Fruit fly (Drosophila melanogaster): ENCODE measurements around the gene Gba1a.
A peak's percentile ranks its signal among the peaks of the same experiment; 100 is the strongest.

Gba1a gene

DNA sequence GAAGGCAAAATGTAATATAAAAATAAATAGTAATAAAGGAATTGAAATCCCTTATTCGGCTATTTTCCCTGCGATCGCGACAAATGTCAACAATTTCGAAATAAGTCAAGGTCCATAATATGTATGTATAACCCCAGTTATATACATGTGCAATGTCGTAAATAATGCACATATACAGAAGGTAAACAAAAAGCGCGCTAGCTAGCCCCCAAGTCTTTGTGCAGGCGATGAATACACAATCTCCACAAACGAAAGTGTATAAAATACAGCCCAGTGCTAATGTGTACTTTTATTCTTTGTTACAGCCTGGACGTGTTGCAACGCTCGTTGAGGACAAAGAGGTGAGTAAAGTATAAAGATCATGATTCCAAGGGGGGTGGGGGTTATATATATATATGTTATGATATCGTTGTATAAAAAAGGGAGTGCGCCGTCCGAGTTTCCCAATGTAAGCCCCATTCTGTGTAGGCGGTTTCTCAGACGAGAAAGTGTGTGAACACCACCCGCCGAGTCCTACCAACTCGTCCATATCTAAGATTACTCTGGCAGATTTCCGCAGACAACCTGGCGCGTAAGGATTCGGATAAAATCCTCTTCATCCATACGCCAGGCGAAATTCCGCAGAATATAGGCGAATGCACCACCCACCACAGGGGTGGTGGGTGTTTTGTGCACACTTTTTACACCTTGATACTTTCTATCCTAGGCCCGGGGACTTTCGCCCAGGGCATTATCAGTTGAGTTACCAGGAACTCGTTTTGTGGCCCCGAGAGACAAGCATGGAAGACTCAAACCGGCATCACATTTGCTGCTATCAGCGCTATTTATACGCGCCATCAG is 29.4 kb downstream of the Gba1a start (continued):
- TF ChIP-seq Ets21C (GFP tag; optimal IDR thresholded peaks at IDR 0.05), result no peak
- no peak for TF ChIP-seq Gug (GFP tag; IDR thresholded peaks at IDR 0.05)
- TF ChIP-seq achi (GFP tag; optimal IDR thresholded peaks at IDR 0.05), result no peak
- peak; percentile 91 for TF ChIP-seq CG1621 (tag; optimal IDR thresholded peaks at IDR 0.05)
- TF ChIP-seq Hr4 (GFP tag; optimal IDR thresholded peaks at IDR 0.05), result no peak
- no peak for TF ChIP-seq CG11762 (GFP tag; optimal IDR thresholded peaks at IDR 0.05; ENCODE audit: insufficient read depth)
- peak; percentile 32 for TF ChIP-seq CG6276 (GFP tag; optimal IDR thresholded peaks at IDR 0.05)
- peak; percentile 25 for TF ChIP-seq CG3919 (GFP tag; optimal IDR thresholded peaks at IDR 0.05)
- TF ChIP-seq salr (GFP tag; optimal IDR thresholded peaks at IDR 0.05), result no peak
- TF ChIP-seq Smox (GFP tag; optimal IDR thresholded peaks at IDR 0.05), result no peak
- no peak for TF ChIP-seq CG11902 (GFP tag; optimal IDR thresholded peaks at IDR 0.05)
- TF ChIP-seq CG8119 (GFP tag; IDR thresholded peaks at IDR 0.05), result peak; percentile 37; the same call in 2 of the 3 replicates
- TF ChIP-seq Sox102F (GFP tag; optimal IDR thresholded peaks at IDR 0.05), result peak; percentile 36
- TF ChIP-seq CG32006 (GFP tag; optimal IDR thresholded peaks at IDR 0.05), result peak; percentile 22
- no peak for TF ChIP-seq Ets96B (tag; optimal IDR thresholded peaks at IDR 0.05)
- TF ChIP-seq Hr39 (GFP tag; optimal IDR thresholded peaks at IDR 0.05), result no peak
- TF ChIP-seq spab (GFP tag; optimal IDR thresholded peaks at IDR 0.05), result peak; percentile 15
- peak; percentile 61 for TF ChIP-seq Eip93F (GFP tag; optimal IDR thresholded peaks at IDR 0.05)
- peak; percentile 84 for TF ChIP-seq Eip78C (GFP tag)
- TF ChIP-seq cyc (GFP tag; optimal IDR thresholded peaks at IDR 0.05), result no peak
- peak; percentile 40; the same call in 1 of the 3 replicates for TF ChIP-seq CG6163 (GFP tag; IDR thresholded peaks at IDR 0.05)
- no peak for TF ChIP-seq CG11294 (GFP tag; IDR thresholded peaks at IDR 0.05)
- TF ChIP-seq CG6792 (GFP tag; optimal IDR thresholded peaks at IDR 0.05), result no peak
- no peak for TF ChIP-seq lz (GFP tag; optimal IDR thresholded peaks at IDR 0.05)
- TF ChIP-seq dac (GFP tag; optimal IDR thresholded peaks at IDR 0.05), result no peak
- peak; percentile 72 for TF ChIP-seq Blimp-1 (GFP tag; optimal IDR thresholded peaks at IDR 0.05)
- TF ChIP-seq CG6808 (GFP tag; optimal IDR thresholded peaks at IDR 0.05), result peak; percentile 63
- peak; percentile 26 for TF ChIP-seq Lpt (GFP tag; optimal IDR thresholded peaks at IDR 0.05)
- peak; percentile 59 for TF ChIP-seq vri (GFP tag; optimal IDR thresholded peaks at IDR 0.05)

DNA sequence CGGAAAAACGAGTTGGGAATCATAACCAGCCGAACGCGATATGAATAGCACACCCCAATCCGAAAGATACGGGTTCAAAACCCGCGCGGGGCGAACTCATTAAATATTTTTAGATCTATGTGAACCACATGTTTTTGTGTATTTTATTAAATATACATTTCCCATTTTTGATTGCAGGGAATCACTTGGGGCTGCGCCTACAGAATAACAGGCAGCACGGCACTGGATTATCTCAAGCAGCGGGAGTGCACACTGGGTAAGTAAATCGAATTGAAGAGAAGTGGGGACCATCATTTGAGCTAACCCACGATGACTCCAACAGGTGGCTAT is 30.0 kb downstream of the Gba1a start:
- TF ChIP-seq svp (GFP tag) (peak; percentile 74), CG6808 (GFP tag; optimal IDR thresholded peaks at IDR 0.05) (no peak), CG1621 (tag; optimal IDR thresholded peaks at IDR 0.05) (no peak), CG15336 (GFP tag; IDR thresholded peaks at IDR 0.05) (no peak), Ets96B (tag; optimal IDR thresholded peaks at IDR 0.05) (no peak)

DNA sequence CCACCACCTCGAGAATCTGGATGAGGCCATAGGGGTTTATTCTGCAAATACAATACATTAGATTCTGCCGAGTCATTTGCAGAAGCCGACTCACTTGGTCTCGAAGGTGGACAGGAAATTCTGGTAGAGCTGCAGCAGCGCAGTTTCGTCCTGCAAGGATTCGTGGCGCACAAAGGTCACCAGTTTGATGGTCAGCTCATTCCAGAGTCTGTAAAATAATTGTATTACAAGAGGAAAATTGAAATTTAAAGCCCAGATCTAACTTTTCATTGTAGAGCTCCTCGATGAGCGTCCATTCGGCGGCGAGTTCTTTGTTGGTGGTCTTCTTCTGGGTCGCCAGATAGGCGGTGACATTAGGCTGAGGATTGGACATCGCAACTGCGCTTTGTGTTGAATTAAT is 32.1 kb downstream of the Gba1a start:
- TF ChIP-seq achi (GFP tag; optimal IDR thresholded peaks at IDR 0.05) (no peak), CG6854 (GFP tag; optimal IDR thresholded peaks at IDR 0.05) (no peak), net (GFP tag; optimal IDR thresholded peaks at IDR 0.05) (no peak), CG32006 (GFP tag; optimal IDR thresholded peaks at IDR 0.05) (no peak), Blimp-1 (GFP tag; optimal IDR thresholded peaks at IDR 0.05) (no peak), Sox102F (GFP tag; optimal IDR thresholded peaks at IDR 0.05) (no peak), CG34406 (GFP tag; optimal IDR thresholded peaks at IDR 0.05) (no peak), CG8319 (GFP tag; optimal IDR thresholded peaks at IDR 0.05) (no peak), Hr38 (GFP tag; optimal IDR thresholded peaks at IDR 0.05) (no peak)

DNA sequence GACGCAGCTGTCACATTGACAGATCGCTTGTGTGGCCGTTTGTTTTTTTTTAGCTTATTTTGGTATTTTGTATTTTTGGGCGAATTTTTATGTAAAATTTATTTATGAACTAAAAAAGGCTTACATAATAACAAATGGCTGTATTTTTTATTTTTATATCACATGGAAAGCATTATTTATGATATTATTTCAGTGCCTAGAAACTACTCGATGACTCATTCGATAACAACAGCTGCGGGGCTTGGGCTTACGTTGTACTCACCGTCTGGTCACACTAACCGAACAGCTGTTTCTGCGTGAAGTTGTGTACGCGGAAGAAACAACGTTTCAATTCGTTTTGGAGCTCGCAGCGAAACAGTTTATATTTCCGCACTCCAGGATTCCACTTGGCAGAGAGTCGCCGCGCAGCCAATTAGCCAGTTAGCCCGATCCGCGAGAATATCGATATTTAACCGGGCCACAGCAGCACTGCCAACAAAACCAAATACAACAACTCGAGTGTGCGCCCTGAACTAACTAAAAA is 32.6 kb downstream of the Gba1a start, which contains the start of the genes Hmgcr and Rpn9:
Gene Hmgcr (plus strand): TSS at position 335 of the 523 bp plus-strand sequence.
Gene Rpn9 (minus strand): TSS at position 473 of the 523 bp plus-strand sequence.
- TF ChIP-seq eg (GFP tag; IDR thresholded peaks at IDR 0.05) (peak; percentile 10; the same call in 1 of the 3 replicates), CG3919 (GFP tag; optimal IDR thresholded peaks at IDR 0.05) (peak; percentile 39), fkh (GFP tag; optimal IDR thresholded peaks at IDR 0.05) (peak; percentile 1), achi (GFP tag; optimal IDR thresholded peaks at IDR 0.05) (peak; percentile 100), Hr4 (GFP tag; optimal IDR thresholded peaks at IDR 0.05) (no peak), vri (GFP tag; optimal IDR thresholded peaks at IDR 0.05) (peak; percentile 48), Eip78C (GFP tag) (peak; percentile 69), CG32006 (GFP tag; optimal IDR thresholded peaks at IDR 0.05) (no peak), Eip93F (GFP tag; optimal IDR thresholded peaks at IDR 0.05) (peak; percentile 52), CG11762 (GFP tag; optimal IDR thresholded peaks at IDR 0.05; ENCODE audit: insufficient read depth) (no peak), Eip75B (GFP tag; optimal IDR thresholded peaks at IDR 0.05) (peak; percentile 2), CG6854 (GFP tag; optimal IDR thresholded peaks at IDR 0.05) (peak; percentile 22), lz (GFP tag; optimal IDR thresholded peaks at IDR 0.05) (no peak), salr (GFP tag; optimal IDR thresholded peaks at IDR 0.05) (no peak), cyc (GFP tag; optimal IDR thresholded peaks at IDR 0.05) (no peak), Lpt (GFP tag; optimal IDR thresholded peaks at IDR 0.05) (no peak), topi (GFP tag; optimal IDR thresholded peaks at IDR 0.05) (no peak), Hr38 (GFP tag; optimal IDR thresholded peaks at IDR 0.05) (no peak), esn (GFP tag; optimal IDR thresholded peaks at IDR 0.05) (peak; percentile 23), Sox14 (GFP tag; optimal IDR thresholded peaks at IDR 0.05) (peak; percentile 39), dsx (GFP tag; optimal IDR thresholded peaks at IDR 0.05; ENCODE audit: poor library complexity, severe bottlenecking) (peak; percentile 11)

All from whole organism, prepupa.